Worm (Caenorhabditis elegans) whole organism, young adult: ENCODE measurements around the gene elks-1.

Source experiments
- C17E4.6 ChIP-seq: fragments of 200-800 bp; sonication (Bioruptor generic); IDR thresholded peaks from 2 replicates; pipeline ENCODE4 v1.3.6; 2022; ENCODE audit warnings: missing genetic modification reagents, missing genetic modification characterization, missing compliant biosample characterization
- ama-1 ChIP-seq, 3 experiments: fragments of 150-350 bp in 1 of 3; sonication (generic microtip) in 2 of 3; optimal IDR thresholded peaks; 2 replicates each; lab custom pipeline; 2014 to 2018; ENCODE audit warnings: missing biosample characterization in 2 of 3, missing genetic modification characterization in 2 of 3, missing genetic modification reagents in 2 of 3
- ceh-100 ChIP-seq: fragments of 200-800 bp; sonication (Bioruptor generic); IDR thresholded peaks from 2 replicates; pipeline ENCODE4 v1.3.6; 2022; ENCODE audit warnings: missing genetic modification reagents, missing genetic modification characterization, missing compliant biosample characterization
- dpl-1 ChIP-seq: fragments of 150-350 bp; optimal IDR thresholded peaks from 2 replicates; lab custom pipeline; 2014; ENCODE audit warnings: missing biosample characterization, missing genetic modification reagents, missing genetic modification characterization
- egrh-3 ChIP-seq: fragments of 200-800 bp; sonication (Bioruptor generic); IDR thresholded peaks from 2 replicates; pipeline ENCODE4 v1.3.6; 2022; ENCODE audit warnings: missing genetic modification reagents, missing genetic modification characterization, missing compliant biosample characterization
- hmg-1.2 ChIP-seq: fragments of 200-800 bp; sonication (Bioruptor generic); IDR thresholded peaks from 2 replicates; pipeline ENCODE4 v1.3.6; 2022; ENCODE audit warnings: missing genetic modification reagents, missing genetic modification characterization, missing compliant biosample characterization
- mxl-1 ChIP-seq: sonication (generic microtip); optimal IDR thresholded peaks from 2 replicates; lab custom pipeline; 2016; ENCODE audit warnings: missing genetic modification characterization, missing compliant biosample characterization
- nhr-120 ChIP-seq: fragments of 200-800 bp; sonication (Bioruptor generic); IDR thresholded peaks from 2 replicates; pipeline ENCODE4 v1.3.6; 2022; ENCODE audit warnings: missing genetic modification characterization, missing compliant biosample characterization
- sdz-38 ChIP-seq: sonication (generic microtip); optimal IDR thresholded peaks from 2 replicates; lab custom pipeline; 2016; ENCODE audit warnings: missing genotype, missing genetic modification characterization, missing compliant biosample characterization
- sea-2 ChIP-seq: fragments of 200-800 bp; sonication (Bioruptor generic); IDR thresholded peaks from 2 replicates; pipeline ENCODE4 v1.3.6; 2022; ENCODE audit warnings: missing genetic modification characterization, missing compliant biosample characterization
- snpc-4 ChIP-seq, 5 experiments: fragments of 150-350 bp in 1 of 5; sonication (generic microtip) in 4 of 5; optimal IDR thresholded peaks; 2 replicates each; lab custom pipeline; 2014 to 2018; ENCODE audit warnings: missing genetic modification characterization in 5 of 5, missing biosample characterization in 3 of 5, antibody characterized with exemption in 2 of 5, mild to moderate bottlenecking in 2 of 5, missing compliant biosample characterization in 2 of 5, missing genotype in 2 of 5, moderate library complexity in 2 of 5, missing genetic modification reagents in 1 of 5

DNA sequence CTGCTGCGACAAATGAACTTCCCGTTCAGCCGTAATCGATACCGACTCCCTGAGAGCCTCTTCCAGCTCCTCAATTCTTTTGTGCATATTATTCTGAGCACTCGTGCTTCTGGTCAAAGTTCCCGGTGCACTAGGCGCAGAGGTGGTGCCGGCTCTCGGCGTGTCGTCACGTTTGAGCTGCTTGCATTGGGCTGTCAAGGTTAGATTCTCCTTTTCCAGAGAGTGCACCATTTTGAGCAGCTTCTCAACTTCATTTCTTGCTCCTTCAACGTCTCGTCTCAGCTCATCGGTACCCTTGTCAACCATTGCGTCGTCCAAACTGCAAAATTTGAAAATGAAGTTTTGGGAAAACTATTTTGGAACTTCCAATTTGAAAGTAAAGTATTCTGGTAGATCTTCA is 4.3 kb downstream of the elks-1 start:
- TF ChIP-seq sea-2 (no peak), egrh-3 (GFP tag; lab: Robert Waterston, UW) (no peak), nhr-120 (GFP tag; lab: Robert Waterston, UW) (no peak), ceh-100 (no peak), snpc-4 (GFP tag; optimal IDR thresholded peaks at IDR 0.05; lab: Kevin White, UChicago) (no peak), snpc-4 (tag; optimal IDR thresholded peaks at IDR 0.05; lab: Kevin White, UChicago) (no peak), hmg-1.2 (GFP tag; lab: Robert Waterston, UW) (no peak), ama-1 (optimal IDR thresholded peaks at IDR 0.05; lab: Kevin White, UChicago) (no peak), ama-1 (GFP tag; optimal IDR thresholded peaks at IDR 0.05; lab: Kevin White, UChicago) (no peak), mxl-1 (tag; lab: Kevin White, UChicago) (no peak), sdz-38 (tag; lab: Kevin White, UChicago) (no peak), dpl-1 (GFP tag; lab: Kevin White, UChicago) (no peak), C17E4.6 (GFP tag; lab: Robert Waterston, UW) (no peak)
